Worm (Caenorhabditis elegans) whole organism, mixed stage, embryonic: ENCODE measurements around the gene cal-8.

Source experiments
- blmp-1 ChIP-seq: fragments of 150-350 bp; optimal IDR thresholded peaks from 2 replicates; lab custom pipeline; 2014; ENCODE audit warnings: missing biosample characterization, missing genetic modification characterization
- ceh-83 ChIP-seq: fragments of 200-800 bp; sonication (Bioruptor generic); optimal IDR thresholded peaks from 2 replicates; lab custom pipeline; 2018; ENCODE audit warnings: mild to moderate bottlenecking, missing genetic modification characterization, missing compliant biosample characterization
- elt-3 ChIP-seq: fragments of 150-350 bp; optimal IDR thresholded peaks from 2 replicates; lab custom pipeline; 2014; ENCODE audit warnings: missing biosample characterization, missing genetic modification characterization
- flh-1 ChIP-seq: fragments of 200-800 bp; sonication (Bioruptor generic); optimal IDR thresholded peaks from 2 replicates; lab custom pipeline; 2018; ENCODE audit warnings: mild to moderate bottlenecking, missing genetic modification characterization, moderate library complexity, missing compliant biosample characterization
- ham-2 ChIP-seq: fragments of 200-800 bp; sonication (Bioruptor generic); optimal IDR thresholded peaks from 2 replicates; lab custom pipeline; 2018; ENCODE audit warnings: mild to moderate bottlenecking, missing genetic modification characterization, missing compliant biosample characterization
- lin-13 ChIP-seq: fragments of 150-350 bp; optimal IDR thresholded peaks from 2 replicates; lab custom pipeline; 2014; ENCODE audit warnings: missing biosample characterization, missing genetic modification characterization
- nhr-76 ChIP-seq: sonication (generic microtip); optimal IDR thresholded peaks from 2 replicates; lab custom pipeline; 2017; ENCODE audit warnings: missing biosample characterization, missing genetic modification characterization
- unc-120 ChIP-seq: sonication (generic microtip); optimal IDR thresholded peaks from 2 replicates; lab custom pipeline; 2017; ENCODE audit warnings: missing genetic modification characterization, missing compliant biosample characterization; ENCODE audit not compliant: poor library complexity, severe bottlenecking
- ztf-11 ChIP-seq: fragments of 150-350 bp; optimal IDR thresholded peaks from 2 replicates; lab custom pipeline; 2014; ENCODE audit warnings: missing biosample characterization, missing genetic modification characterization

DNA sequence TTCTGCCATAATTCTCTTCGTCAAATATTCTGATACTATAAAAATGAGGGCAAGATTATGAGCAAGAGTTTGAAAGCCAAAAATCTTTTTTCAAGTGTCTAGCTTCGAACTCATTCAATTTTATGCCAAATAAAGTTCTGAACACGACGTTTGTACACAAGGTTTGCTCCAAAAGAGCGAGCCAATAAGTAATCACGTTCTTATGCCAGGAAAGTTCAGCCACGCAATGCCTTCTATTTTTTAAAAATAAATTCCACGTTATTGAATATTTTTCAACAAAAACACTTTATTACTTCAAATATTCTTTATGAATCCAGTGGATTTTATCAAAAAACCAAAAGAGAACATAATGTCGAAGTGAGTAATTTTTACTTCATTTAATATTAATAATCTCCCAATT, 6.0 kb upstream of the cal-8 start, which contains the start of gene nep-5:
- no peak for TF ChIP-seq ceh-83 (GFP tag; lab: Kevin White, UChicago)
- no peak for TF ChIP-seq flh-1 (GFP tag; lab: Kevin White, UChicago)
- TF ChIP-seq unc-120 (tag; lab: Kevin White, UChicago): no peak
- TF ChIP-seq nhr-76: no peak
- TF ChIP-seq ztf-11 (tag; lab: Kevin White, UChicago): no peak
- no peak for TF ChIP-seq blmp-1 (tag; lab: Kevin White, UChicago)
- no peak for TF ChIP-seq elt-3 (tag; lab: Kevin White, UChicago)
- TF ChIP-seq lin-13 (tag; lab: Kevin White, UChicago): no peak
- no peak for TF ChIP-seq ham-2
